Worm (Caenorhabditis elegans) whole organism, L3 larva: ENCODE results near the gene srsx-26.

Source experiments
- elt-1 ChIP-seq: fragments of 150-350 bp; optimal IDR thresholded peaks from 2 replicates; lab custom pipeline; 2014; ENCODE audit warnings: missing biosample characterization, missing genetic modification characterization
- fkh-10 ChIP-seq: sonication (generic microtip); optimal IDR thresholded peaks from 2 replicates; lab custom pipeline; 2017; ENCODE audit warnings: missing biosample characterization, missing genetic modification reagents, missing genetic modification characterization
- mdl-1 ChIP-seq: fragments of 150-350 bp; optimal IDR thresholded peaks from 2 replicates; lab custom pipeline; 2014; ENCODE audit warnings: missing biosample characterization, missing genetic modification characterization
- nhr-12 ChIP-seq: fragments of 150-350 bp; optimal IDR thresholded peaks from 2 replicates; lab custom pipeline; 2014; ENCODE audit warnings: missing biosample characterization, missing genetic modification characterization
- pha-4 ChIP-seq: fragments of 150-350 bp; optimal IDR thresholded peaks from 2 replicates; lab custom pipeline; 2014; ENCODE audit warnings: missing biosample characterization, missing genetic modification reagents, missing genetic modification characterization
- ztf-4 ChIP-seq: fragments of 150-350 bp; optimal IDR thresholded peaks from 2 replicates; lab custom pipeline; 2014; ENCODE audit warnings: missing biosample characterization, missing genetic modification characterization

DNA sequence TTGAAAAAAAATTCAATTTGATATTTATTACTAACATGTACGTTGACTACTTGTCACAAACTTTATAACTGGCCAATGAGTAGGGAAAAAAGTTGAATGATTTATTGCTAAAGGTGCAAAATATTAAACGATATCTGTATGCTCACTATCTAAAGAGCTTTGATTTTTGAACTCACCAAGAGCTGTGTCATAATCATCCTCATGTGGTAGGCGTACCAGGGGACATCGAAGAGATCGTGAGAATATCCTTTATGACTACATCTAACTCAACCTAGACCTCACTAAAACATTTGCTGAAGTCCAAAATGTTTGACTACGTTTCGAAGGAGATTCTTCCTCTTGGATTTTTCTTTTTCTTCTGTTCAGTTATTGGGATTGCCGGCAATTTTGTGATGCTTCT is 3.8 kb downstream of the srsx-26 start, which contains the start of gene srsx-28:
- TF ChIP-seq pha-4 (no peak), nhr-12 (tag; lab: Kevin White, UChicago) (no peak), mdl-1 (tag; lab: Kevin White, UChicago) (no peak), ztf-4 (tag; lab: Kevin White, UChicago) (no peak), fkh-10 (GFP tag; lab: Kevin White, UChicago) (no peak), elt-1 (tag; lab: Kevin White, UChicago) (no peak)
